Fruit fly (Drosophila melanogaster): ENCODE results near the gene dsb.

Gene dsb

DNA sequence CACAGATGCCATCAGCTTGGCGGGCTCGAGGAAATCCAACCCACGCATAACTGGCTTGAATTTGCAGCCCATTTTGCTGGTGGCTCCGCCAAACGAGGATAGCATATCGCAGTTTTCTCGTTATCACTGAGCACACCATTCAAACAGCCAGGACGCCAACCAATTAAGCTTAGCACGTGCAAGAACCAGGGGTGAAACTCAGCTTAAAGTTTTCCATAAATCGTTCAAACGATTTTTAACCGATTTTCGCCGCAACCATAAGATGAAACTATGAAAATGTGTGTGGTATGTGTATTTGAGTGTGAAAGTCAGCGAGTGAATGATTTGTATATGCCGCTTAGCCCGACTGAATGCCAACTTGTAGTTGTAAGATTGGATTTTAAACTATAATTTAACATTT is 19.1 kb downstream of the dsb start:
- TF ChIP-seq lz (GFP tag; optimal IDR thresholded peaks at IDR 0.05) (no peak), Sox102F (GFP tag; optimal IDR thresholded peaks at IDR 0.05) (no peak)

dm6 chr3L:1887929-1888529 is 22.0 kb downstream of the dsb start:
- TF ChIP-seq CG7368 (GFP tag; optimal IDR thresholded peaks at IDR 0.05) (peak; percentile 22), CG11294 (GFP tag; IDR thresholded peaks at IDR 0.05) (no peak), CG10631 (GFP tag; optimal IDR thresholded peaks at IDR 0.05) (no peak), ss (GFP tag; optimal IDR thresholded peaks at IDR 0.05) (no peak), OdsH (GFP tag; optimal IDR thresholded peaks at IDR 0.05) (peak; percentile 2), Hr4 (GFP tag; optimal IDR thresholded peaks at IDR 0.05) (peak; percentile 2), salr (GFP tag; optimal IDR thresholded peaks at IDR 0.05) (no peak), CG31627 (GFP tag; optimal IDR thresholded peaks at IDR 0.05) (no peak), CG15336 (GFP tag; IDR thresholded peaks at IDR 0.05) (0 out of 2 replicates have a peak, but pooled peaks have one; percentile 19), acj6 (GFP tag; optimal IDR thresholded peaks at IDR 0.05) (no peak), cyc (GFP tag; optimal IDR thresholded peaks at IDR 0.05) (no peak), CG6854 (GFP tag; optimal IDR thresholded peaks at IDR 0.05) (no peak), eg (GFP tag; IDR thresholded peaks at IDR 0.05) (no peak), Sox14 (GFP tag; optimal IDR thresholded peaks at IDR 0.05) (no peak), CG6808 (GFP tag; optimal IDR thresholded peaks at IDR 0.05) (no peak), CG34406 (GFP tag; optimal IDR thresholded peaks at IDR 0.05) (no peak), topi (GFP tag; optimal IDR thresholded peaks at IDR 0.05) (no peak), CG8632 (GFP tag; optimal IDR thresholded peaks at IDR 0.05) (no peak), CG9139 (GFP tag; optimal IDR thresholded peaks at IDR 0.05) (no peak), Ets96B (tag; optimal IDR thresholded peaks at IDR 0.05) (no peak), net (GFP tag; optimal IDR thresholded peaks at IDR 0.05) (no peak), achi (GFP tag; optimal IDR thresholded peaks at IDR 0.05) (no peak), dsx (GFP tag; optimal IDR thresholded peaks at IDR 0.05; ENCODE audit: poor library complexity, severe bottlenecking) (no peak), Eip75B (GFP tag; optimal IDR thresholded peaks at IDR 0.05) (no peak), CG1621 (tag; optimal IDR thresholded peaks at IDR 0.05) (no peak), CG8319 (GFP tag; optimal IDR thresholded peaks at IDR 0.05) (no peak), Sox15 (GFP tag; optimal IDR thresholded peaks at IDR 0.05) (no peak), Gug (GFP tag; IDR thresholded peaks at IDR 0.05) (no peak), Eip93F (GFP tag; optimal IDR thresholded peaks at IDR 0.05) (no peak), Eip78C (GFP tag) (peak; percentile 88), CG6163 (GFP tag; IDR thresholded peaks at IDR 0.05) (no peak), CG11762 (GFP tag; optimal IDR thresholded peaks at IDR 0.05; ENCODE audit: insufficient read depth) (no peak), svp (GFP tag) (peak; percentile 30), Met (GFP tag; optimal IDR thresholded peaks at IDR 0.05) (no peak), CG4318 (GFP tag; optimal IDR thresholded peaks at IDR 0.05) (no peak), CG6792 (GFP tag; optimal IDR thresholded peaks at IDR 0.05) (no peak), esn (GFP tag; optimal IDR thresholded peaks at IDR 0.05) (no peak), fkh (GFP tag; optimal IDR thresholded peaks at IDR 0.05) (no peak), dac (GFP tag; optimal IDR thresholded peaks at IDR 0.05) (no peak), CG3032 (tag; optimal IDR thresholded peaks at IDR 0.05) (no peak), CG11902 (GFP tag; optimal IDR thresholded peaks at IDR 0.05) (no peak), CG10669 (GFP tag; optimal IDR thresholded peaks at IDR 0.05) (no peak), vri (GFP tag; optimal IDR thresholded peaks at IDR 0.05) (no peak), Lpt (GFP tag; optimal IDR thresholded peaks at IDR 0.05) (no peak), CG3919 (GFP tag; optimal IDR thresholded peaks at IDR 0.05) (peak; percentile 1), Blimp-1 (GFP tag; optimal IDR thresholded peaks at IDR 0.05) (no peak), Ets21C (GFP tag; optimal IDR thresholded peaks at IDR 0.05) (no peak), spab (GFP tag; optimal IDR thresholded peaks at IDR 0.05) (no peak)
